Worm (Caenorhabditis elegans): ENCODE data around the gene ttr-7.

The ttr-7 gene

ce11 chrIII:595449-595848, 10.4 kb upstream of the ttr-7 start (continued):
- TF ChIP-seq ztf-18 (tag; optimal IDR thresholded peaks at IDR 0.05) = no peak
- TF ChIP-seq D2030.7 (GFP tag; IDR thresholded peaks at IDR 0.05) = no peak
- no peak for TF ChIP-seq madf-6 (GFP tag; IDR thresholded peaks at IDR 0.05)

- TF ChIP-seq madf-3 (GFP tag; IDR thresholded peaks at IDR 0.05) (0 out of 2 replicates have a peak, but pooled peaks have one; percentile 9), zfh-2 (GFP tag; conservative IDR thresholded peaks at IDR 0.05) (peak; percentile 93), lir-1 (GFP tag; conservative IDR thresholded peaks at IDR 0.05) (no peak), K12H6.12 (tag; optimal IDR thresholded peaks at IDR 0.05) (peak; percentile 25), efl-1 (GFP tag; optimal IDR thresholded peaks at IDR 0.05) (peak; percentile 22), mcd-1 (GFP tag; IDR thresholded peaks at IDR 0.05) (peak; percentile 32; the same call in 1 of the 2 replicates), chd-7 (tag; optimal IDR thresholded peaks at IDR 0.05) (peak; percentile 13), let-607 (tag; optimal IDR thresholded peaks at IDR 0.05) (no peak), ccch-3 (GFP tag; optimal IDR thresholded peaks at IDR 0.05) (no peak), attf-5 (GFP tag; optimal IDR thresholded peaks at IDR 0.05) (peak; percentile 59), cebp-1 (GFP tag; IDR thresholded peaks at IDR 0.05) (no peak), cebp-1 (tag; optimal IDR thresholded peaks at IDR 0.05) (peak; percentile 60), ceh-27 (GFP tag; optimal IDR thresholded peaks at IDR 0.05) (peak; percentile 35), egrh-3 (GFP tag; IDR thresholded peaks at IDR 0.05) (0 out of 2 replicates have a peak, but pooled peaks have one; percentile 14), F57A8.1 (GFP tag; optimal IDR thresholded peaks at IDR 0.05) (no peak), fkh-3 (tag; optimal IDR thresholded peaks at IDR 0.05) (no peak), hmg-1.2 (GFP tag; IDR thresholded peaks at IDR 0.05) (peak; percentile 96), rcor-1 (GFP tag; IDR thresholded peaks at IDR 0.05) (0 out of 2 replicates have a peak, but pooled peaks have one; percentile 6), Y53G8AR.9 (GFP tag; conservative IDR thresholded peaks at IDR 0.05) (0 out of 2 replicates have a peak, but pooled peaks have one; percentile 22), unc-62 (GFP tag; optimal IDR thresholded peaks at IDR 0.05) (no peak), sptf-2 (GFP tag; optimal IDR thresholded peaks at IDR 0.05) (no peak), ets-4 (GFP tag; optimal IDR thresholded peaks at IDR 0.05) (no peak), lin-40 (tag; optimal IDR thresholded peaks at IDR 0.05) (peak; percentile 55), ceh-79 (tag; optimal IDR thresholded peaks at IDR 0.05) (no peak)
Measured at ce11 chrIII:598168-598567, 7.6 kb upstream of the ttr-7 start.

- TF ChIP-seq tbp1 (GFP tag; optimal IDR thresholded peaks at IDR 0.05) (no peak), ceh-27 (GFP tag; optimal IDR thresholded peaks at IDR 0.05) (no peak), F23B12.7 (tag; optimal IDR thresholded peaks at IDR 0.05; ENCODE audit: insufficient read depth) (no peak), nfya-2 (GFP tag; IDR thresholded peaks at IDR 0.05) (no peak), F37B4.10 (GFP tag; IDR thresholded peaks at IDR 0.05) (no peak), lin-54 (GFP tag; optimal IDR thresholded peaks at IDR 0.05) (no peak), nfya-1 (tag; optimal IDR thresholded peaks at IDR 0.05; ENCODE audit: borderline replicate concordance, insufficient read depth) (no peak), mcd-1 (GFP tag; IDR thresholded peaks at IDR 0.05) (no peak), chd-7 (tag; optimal IDR thresholded peaks at IDR 0.05) (no peak), lin-26 (GFP tag; IDR thresholded peaks at IDR 0.05) (no peak)
Measured at ce11 chrIII:598687-599086, 7.1 kb upstream of the ttr-7 start, which contains the start of gene Y55B1AR.2. TSS of gene Y55B1AR.2 (minus strand) at chrIII:598787.

- no peak for TF ChIP-seq cebp-1 (GFP tag; IDR thresholded peaks at IDR 0.05)
- TF ChIP-seq cebp-1 (tag; optimal IDR thresholded peaks at IDR 0.05) = peak; percentile 7
- peak; percentile 18 for TF ChIP-seq nhr-80 (tag; optimal IDR thresholded peaks at IDR 0.05)
- no peak for TF ChIP-seq hsf-1 (GFP tag; IDR thresholded peaks at IDR 0.05)
- TF ChIP-seq akir-1 (GFP tag; optimal IDR thresholded peaks at IDR 0.05) = no peak
- no peak for TF ChIP-seq zfh-2 (GFP tag; conservative IDR thresholded peaks at IDR 0.05)
- TF ChIP-seq ZK185.1 (tag; optimal IDR thresholded peaks at IDR 0.05; ENCODE audit: poor library complexity, severe bottlenecking) = peak; percentile 42
- no peak for TF ChIP-seq pha-4 (tag; optimal IDR thresholded peaks at IDR 0.05)
- 0 out of 2 replicates have a peak, but pooled peaks have one; percentile 36 for TF ChIP-seq ekl-4 (GFP tag; IDR thresholded peaks at IDR 0.05)
- no peak for TF ChIP-seq efl-1 (GFP tag; optimal IDR thresholded peaks at IDR 0.05)
- TF ChIP-seq K12H6.12 (tag; optimal IDR thresholded peaks at IDR 0.05) = no peak
- 0 out of 2 replicates have a peak, but pooled peaks have one; percentile 40 for TF ChIP-seq Y53G8AR.9 (GFP tag; conservative IDR thresholded peaks at IDR 0.05)
- peak in 1 of 2 experiments; percentile 17 for TF ChIP-seq let-607 (tag; optimal IDR thresholded peaks at IDR 0.05)
Measured at ce11 chrIII:599279-599678, 6.5 kb upstream of the ttr-7 start.

Measured in whole organism, young adult.